Worm (Caenorhabditis elegans) whole organism, L4 larva: ENCODE results near the gene sdha-1.

ENCODE experiments used
- mdl-1 ChIP-seq, 2 experiments: fragments of 150-350 bp in 1 of 2; sonication (generic microtip) in 1 of 2; optimal IDR thresholded peaks; 2 replicates each; lab custom pipeline; 2014 to 2017; ENCODE audit warnings: missing biosample characterization in 2 of 2, missing genetic modification characterization in 2 of 2
- unc-130 ChIP-seq: sonication (generic microtip); optimal IDR thresholded peaks from 2 replicates; lab custom pipeline; 2016; ENCODE audit warnings: missing genetic modification reagents, missing genetic modification characterization, missing compliant biosample characterization

DNA sequence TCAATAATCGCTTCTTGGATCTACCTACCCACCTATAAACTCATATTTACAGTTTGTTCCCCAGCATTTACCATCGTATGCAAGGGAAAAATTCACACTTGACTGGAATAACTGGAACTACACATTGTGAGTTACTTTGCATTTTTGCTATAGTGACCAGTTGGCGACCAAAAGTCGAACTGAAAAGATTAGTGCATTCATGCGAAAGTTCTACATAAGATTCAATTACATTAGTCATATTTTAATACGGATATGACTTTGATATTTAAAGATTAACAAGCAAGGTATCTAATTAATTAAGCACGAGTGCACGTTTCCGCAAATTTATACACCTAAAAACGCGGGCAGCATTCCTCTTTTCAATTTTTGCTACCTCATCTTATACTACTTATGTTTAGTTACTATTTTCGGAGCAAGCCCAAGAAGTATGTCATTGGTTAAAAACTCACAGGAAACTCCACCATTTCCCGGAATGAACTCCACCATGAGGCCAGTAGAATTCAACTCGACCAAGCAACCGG is 25.2 kb upstream of the sdha-1 start, which contains the start of gene jmjd-3.1:
- TF ChIP-seq mdl-1 (tag; optimal IDR thresholded peaks at IDR 0.05; lab: Kevin White, UChicago) (no peak), unc-130 (GFP tag; lab: Kevin White, UChicago) (no peak)
